Worm (Caenorhabditis elegans): ENCODE data around the gene pfd-5.

ce11 chrIII:7148191-7148590 lies 50.5 kb downstream of the pfd-5 start:
- TF ChIP-seq him-1 (tag; optimal IDR thresholded peaks at IDR 0.05) = no peak
- no peak for TF ChIP-seq dao-5 (tag; optimal IDR thresholded peaks at IDR 0.05)

Measured in whole organism, L4/young adult.